Fruit fly (Drosophila melanogaster) whole organism, embryonic: Measurements from ENCODE around the gene Prosbeta6.
A peak's percentile ranks its signal among the peaks of the same experiment; 100 is the strongest.

Source experiments
- Adf1 ChIP-seq: fragments of 200-800 bp; sonication (Bioruptor generic); IDR thresholded peaks from 2 replicates; pipeline ENCODE4 v1.3.6; 2022; ENCODE audit warnings: missing biosample characterization, missing genetic modification characterization
- Awh ChIP-seq: fragments of 200-800 bp; sonication (Bioruptor generic); IDR thresholded peaks from 2 replicates; pipeline ENCODE4, ENCODE4 v1.3.6; 2022; ENCODE audit warnings: missing biosample characterization, missing genetic modification characterization
- CG10321 ChIP-seq: fragments of 200-800 bp; sonication (Bioruptor generic); IDR thresholded peaks from 2 replicates; pipeline ENCODE4 v1.3.6; 2022; ENCODE audit warnings: missing biosample characterization, missing genetic modification characterization
- CG10979 ChIP-seq: fragments of 200-800 bp; sonication (Bioruptor generic); optimal IDR thresholded peaks from 2 replicates; lab custom pipeline; 2018; ENCODE audit warnings: missing biosample characterization, mild to moderate bottlenecking, missing genetic modification characterization, moderate library complexity
- CG12071 ChIP-seq: fragments of 200-800 bp; sonication (Bioruptor generic); optimal IDR thresholded peaks from 3 replicates; lab custom pipeline; 2018; ENCODE audit warnings: missing biosample characterization, mild to moderate bottlenecking, missing genetic modification characterization
- CG13894 ChIP-seq: fragments of 200-800 bp; sonication (Bioruptor generic); optimal IDR thresholded peaks from 3 replicates; lab custom pipeline; 2018; ENCODE audit warnings: missing biosample characterization, mild to moderate bottlenecking, missing genetic modification characterization, moderate library complexity
- CG14860 ChIP-seq: fragments of 200-800 bp; sonication (Bioruptor generic); IDR thresholded peaks from 3 replicates; pipeline ENCODE4 v1.3.6; 2022; ENCODE audit warnings: missing biosample characterization, missing genetic modification characterization; ENCODE audit not compliant: partially characterized antibody
- CG17186 ChIP-seq: fragments of 200-800 bp; sonication (Bioruptor generic); optimal IDR thresholded peaks from 3 replicates; lab custom pipeline; 2017; ENCODE audit warnings: missing biosample characterization, missing genetic modification reagents, missing genetic modification characterization
- CG31441 ChIP-seq: fragments of 200-800 bp; sonication (Bioruptor generic); IDR thresholded peaks from 2 replicates; pipeline ENCODE4 v1.3.6; 2022; ENCODE audit warnings: missing biosample characterization, missing genetic modification characterization
- CG33557 ChIP-seq: fragments of 200-800 bp; sonication (Bioruptor generic); optimal IDR thresholded peaks from 2 replicates; lab custom pipeline; 2019; ENCODE audit warnings: missing biosample characterization, mild to moderate bottlenecking, missing genetic modification characterization, moderate library complexity
- CG3995 ChIP-seq: fragments of 200-800 bp; sonication (Bioruptor generic); optimal IDR thresholded peaks from 3 replicates; lab custom pipeline; 2016; ENCODE audit warnings: missing biosample characterization, missing genetic modification characterization
- CG42726 ChIP-seq: fragments of 200-800 bp; sonication (Bioruptor generic); IDR thresholded peaks from 2 replicates; pipeline ENCODE4 v1.3.6; 2022; ENCODE audit warnings: missing biosample characterization, missing genetic modification characterization; ENCODE audit not compliant: partially characterized antibody
- CG4360 ChIP-seq: fragments of 200-800 bp; sonication (Bioruptor generic); IDR thresholded peaks from 2 replicates; pipeline ENCODE4 v1.3.6; 2022; ENCODE audit warnings: missing biosample characterization, missing genetic modification characterization
- CG5245 ChIP-seq: fragments of 200-800 bp; sonication (Bioruptor generic); optimal IDR thresholded peaks from 3 replicates; lab custom pipeline; 2016; ENCODE audit warnings: missing biosample characterization, missing genetic modification characterization
- CG8281 ChIP-seq: fragments of 200-800 bp; sonication (Bioruptor generic); optimal IDR thresholded peaks from 2 replicates; lab custom pipeline; 2018; ENCODE audit warnings: missing biosample characterization, mild to moderate bottlenecking, missing genetic modification characterization, moderate library complexity
- Gug ChIP-seq: fragments of 200-800 bp; sonication (Bioruptor generic); IDR thresholded peaks from 4 replicates; pipeline ENCODE4 v1.3.6; 2022; ENCODE audit warnings: missing biosample characterization, missing genetic modification characterization
- Hr51 ChIP-seq, 2 experiments: fragments of 200-800 bp; sonication (Bioruptor generic); optimal IDR thresholded peaks; 2 replicates in 1 of 2; 3 replicates in 1 of 2; lab custom pipeline; 2016 to 2018; ENCODE audit warnings: missing biosample characterization in 2 of 2, missing genetic modification characterization in 2 of 2, mild to moderate bottlenecking in 1 of 2, moderate library complexity in 1 of 2
- Oli ChIP-seq: fragments of 200-800 bp; sonication (Bioruptor generic); optimal IDR thresholded peaks from 2 replicates; lab custom pipeline; 2018; ENCODE audit warnings: missing biosample characterization, mild to moderate bottlenecking, missing genetic modification characterization, moderate library complexity
- Pdp1 ChIP-seq, 2 experiments: fragments of 200-800 bp; sonication (Bioruptor generic); optimal IDR thresholded peaks; 3 replicates each; lab custom pipeline; 2016; ENCODE audit warnings: missing biosample characterization in 2 of 2, missing genetic modification characterization in 2 of 2, mild to moderate bottlenecking in 1 of 2, moderate library complexity in 1 of 2
- Poxn ChIP-seq: fragments of 200-800 bp; sonication (Bioruptor generic); IDR thresholded peaks from 2 replicates; pipeline ENCODE4 v1.3.6; 2022; ENCODE audit warnings: missing biosample characterization, missing genetic modification characterization
- Ravus ChIP-seq: fragments of 200-800 bp; sonication (Bioruptor generic); IDR thresholded peaks from 2 replicates; pipeline ENCODE4 v1.3.6; 2022; ENCODE audit warnings: missing biosample characterization, missing genetic modification characterization
- Sin3A ChIP-seq: fragments of >200 bp; optimal IDR thresholded peaks from 2 replicates; lab custom pipeline; 2018
- Sox102F ChIP-seq: fragments of 200-800 bp; sonication (Bioruptor generic); optimal IDR thresholded peaks from 2 replicates; lab custom pipeline; 2018; ENCODE audit warnings: missing biosample characterization, mild to moderate bottlenecking, missing genetic modification characterization, moderate library complexity
- Xrp1 ChIP-seq: fragments of 200-800 bp; sonication (Bioruptor generic); IDR thresholded peaks from 2 replicates; pipeline ENCODE4 v1.3.6; 2022; ENCODE audit warnings: missing biosample characterization, missing genetic modification characterization
- ap ChIP-seq: fragments of 200-800 bp; sonication (Bioruptor generic); IDR thresholded peaks from 2 replicates; pipeline ENCODE4 v1.3.6; 2022; ENCODE audit warnings: missing biosample characterization, missing genetic modification characterization
- bowl ChIP-seq: fragments of 200-800 bp; sonication (Bioruptor generic); IDR thresholded peaks from 2 replicates; pipeline ENCODE4 v1.3.6; 2022; ENCODE audit warnings: missing biosample characterization, missing genetic modification characterization
- bsh ChIP-seq, 2 experiments: fragments of 200-800 bp; sonication (Bioruptor generic); optimal IDR thresholded peaks; 2 replicates each; lab custom pipeline; 2017 to 2018; ENCODE audit warnings: mild to moderate bottlenecking in 2 of 2, missing biosample characterization in 2 of 2, missing genetic modification characterization in 2 of 2, moderate library complexity in 1 of 2
- chm ChIP-seq: fragments of 200-800 bp; sonication (Bioruptor generic); IDR thresholded peaks from 2 replicates; pipeline ENCODE4 v1.3.6; 2022; ENCODE audit warnings: missing biosample characterization, missing genetic modification characterization
- dmrt99B ChIP-seq: fragments of 200-800 bp; sonication (Bioruptor generic); optimal IDR thresholded peaks from 2 replicates; lab custom pipeline; 2018; ENCODE audit warnings: missing biosample characterization, mild to moderate bottlenecking, missing genetic modification characterization, moderate library complexity
- dpn ChIP-seq, 2 experiments: fragments of 200-800 bp; sonication (Bioruptor generic); optimal IDR thresholded peaks; 3 replicates each; lab custom pipeline; 2016; ENCODE audit warnings: missing biosample characterization in 2 of 2, missing genetic modification characterization in 2 of 2
- gem ChIP-seq: fragments of 200-800 bp; sonication (Bioruptor generic); optimal IDR thresholded peaks from 2 replicates; lab custom pipeline; 2019; ENCODE audit warnings: missing biosample characterization, mild to moderate bottlenecking, missing genetic modification characterization, moderate library complexity
- h ChIP-seq: fragments of >200 bp; optimal IDR thresholded peaks from 2 replicates; lab custom pipeline; 2017
- hkb ChIP-seq, 2 experiments: fragments of 200-800 bp in 1 of 2; fragments of >200 bp in 1 of 2; sonication (Bioruptor generic) in 1 of 2; IDR thresholded peaks in 1 of 2; optimal IDR thresholded peaks in 1 of 2; 2 replicates each; pipeline versions ENCODE4 v1.3.6 to Lab custom; 2017 to 2022; ENCODE audit warnings: missing biosample characterization in 1 of 2, missing genetic modification characterization in 1 of 2
- jigr1 ChIP-seq: fragments of 200-800 bp; sonication (Bioruptor generic); IDR thresholded peaks from 3 replicates; pipeline ENCODE4 v1.3.6; 2022; ENCODE audit warnings: missing biosample characterization, missing genetic modification characterization
- jing ChIP-seq: fragments of 200-800 bp; sonication (Bioruptor generic); optimal IDR thresholded peaks from 2 replicates; lab custom pipeline; 2018; ENCODE audit warnings: missing biosample characterization, mild to moderate bottlenecking, missing genetic modification characterization
- lmd ChIP-seq: fragments of 200-800 bp; sonication (Bioruptor generic); IDR thresholded peaks from 2 replicates; pipeline ENCODE4 v1.3.6; 2022; ENCODE audit warnings: missing biosample characterization, missing genetic modification characterization
- nmo ChIP-seq: fragments of 200-800 bp; sonication (Bioruptor generic); optimal IDR thresholded peaks from 2 replicates; lab custom pipeline; 2018; ENCODE audit warnings: missing biosample characterization, mild to moderate bottlenecking, missing genetic modification characterization, moderate library complexity
- phol ChIP-seq: fragments of 200-800 bp; sonication (Bioruptor generic); optimal IDR thresholded peaks from 3 replicates; lab custom pipeline; 2018; ENCODE audit warnings: missing biosample characterization, mild to moderate bottlenecking, missing genetic modification characterization, moderate library complexity
- pum ChIP-seq: fragments of 200-800 bp; sonication (Bioruptor generic); optimal IDR thresholded peaks from 2 replicates; lab custom pipeline; 2016; ENCODE audit warnings: missing biosample characterization, missing genetic modification characterization
- row ChIP-seq: fragments of 200-800 bp; sonication (Bioruptor generic); IDR thresholded peaks from 3 replicates; pipeline ENCODE4 v1.3.6; 2022; ENCODE audit warnings: missing biosample characterization, missing genetic modification characterization
- sens ChIP-seq: fragments of 200-800 bp; sonication (Bioruptor generic); peaks from one replicate; lab custom pipeline; 2016; ENCODE audit warnings: missing biosample characterization, missing genetic modification characterization
- seq ChIP-seq: fragments of 200-800 bp; sonication (Bioruptor generic); IDR thresholded peaks from 2 replicates; pipeline ENCODE4 v1.3.6; 2022; ENCODE audit warnings: missing biosample characterization, missing genetic modification characterization
- sr ChIP-seq: fragments of 200-800 bp; sonication (Bioruptor generic); IDR thresholded peaks from 3 replicates; pipeline ENCODE4 v1.3.6; 2022; ENCODE audit warnings: missing biosample characterization, missing genetic modification characterization
- zen ChIP-seq: fragments of 200-800 bp; sonication (Bioruptor generic); optimal IDR thresholded peaks from 3 replicates; lab custom pipeline; 2018; ENCODE audit warnings: missing biosample characterization, mild to moderate bottlenecking, missing genetic modification characterization, moderate library complexity
- zfh2 ChIP-seq: fragments of 200-800 bp; sonication (Bioruptor generic); optimal IDR thresholded peaks from 2 replicates; lab custom pipeline; 2016; ENCODE audit warnings: missing biosample characterization, missing genetic modification characterization

Prosbeta6 gene

DNA sequence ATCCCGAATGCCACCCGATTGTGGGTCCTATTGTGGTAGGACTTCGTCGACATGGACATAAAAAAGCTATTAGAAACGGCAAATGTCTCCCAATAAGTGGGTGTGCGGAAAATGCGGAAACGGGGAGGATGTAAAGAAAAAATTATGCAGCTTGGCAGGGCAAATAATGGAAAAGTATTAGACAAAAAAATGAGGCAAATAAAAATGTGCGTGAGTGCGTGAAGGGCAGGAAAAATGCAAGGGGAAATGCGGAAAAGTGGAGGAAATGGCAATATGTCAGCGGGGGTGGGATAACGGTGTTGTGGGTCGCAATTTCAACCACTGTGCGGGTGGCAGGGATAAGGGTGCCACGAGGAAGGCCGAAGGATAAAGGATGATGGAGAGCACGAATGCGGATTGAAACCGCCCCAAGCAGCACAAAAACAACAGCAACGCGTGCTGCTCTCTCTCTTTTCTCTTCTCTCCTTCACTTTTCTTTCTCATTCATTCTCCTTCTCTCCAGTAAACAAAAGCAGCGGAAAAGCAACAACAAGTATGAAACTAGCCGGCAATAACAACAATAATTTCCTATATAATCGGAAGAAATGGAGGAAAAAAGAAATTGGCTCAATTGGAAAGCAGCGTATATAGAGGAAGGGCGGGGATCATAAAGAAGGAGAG is 35.2 kb upstream of the Prosbeta6 start (continued):
- TF ChIP-seq hkb (optimal IDR thresholded peaks at IDR 0.05; lab: Kevin White, UChicago) (no peak), hkb (GFP tag; IDR thresholded peaks at IDR 0.05; lab: Robert Waterston, UW) (0 out of 2 replicates have a peak, but pooled peaks have one; percentile 26), CG4360 (GFP tag; lab: Robert Waterston, UW) (peak; percentile 81), jing (GFP tag; lab: Kevin White, UChicago) (no peak), bowl (GFP tag; lab: Robert Waterston, UW) (0 out of 2 replicates have a peak, but pooled peaks have one; percentile 22), seq (GFP tag; lab: Robert Waterston, UW) (peak; percentile 66; the same call in 1 of the 2 replicates)
- TF ChIP-seq, all 482 proteins: peak for 16

DNA sequence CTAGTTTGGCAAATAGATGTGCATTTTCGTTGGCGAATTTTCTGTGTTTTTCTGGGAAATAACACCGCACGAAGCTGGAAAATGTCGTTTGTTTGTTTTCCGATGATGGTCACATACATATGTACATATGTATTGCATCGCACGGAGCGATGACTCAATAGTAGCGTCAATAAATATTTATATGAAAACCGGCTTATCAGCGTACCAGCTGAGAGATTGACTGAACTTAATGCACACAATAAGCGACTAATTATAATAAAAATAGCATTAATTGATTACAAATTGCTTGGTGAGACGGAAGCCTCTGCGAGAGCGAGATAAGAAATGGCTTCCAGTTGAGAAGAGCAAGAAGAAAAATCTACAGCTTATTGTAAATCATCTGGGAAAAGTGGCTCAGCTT is 34.3 kb upstream of the Prosbeta6 start:
- TF ChIP-seq chm (GFP tag; lab: Robert Waterston, UW): peak; percentile 55; the same call in 1 of the 2 replicates
- TF ChIP-seq h (lab: Kevin White, UChicago): no peak
- TF ChIP-seq sens (GFP tag; lab: Kevin White, UChicago): peak; percentile 76
- TF ChIP-seq Pdp1 (GFP tag; optimal IDR thresholded peaks at IDR 0.05; lab: Kevin White, UChicago): peak in 1 of 2 experiments; percentile 11
- peak; percentile 49 for TF ChIP-seq CG8281 (tag; lab: Kevin White, UChicago)
- 0 out of 2 replicates have a peak, but pooled peaks have one; percentile 30 for TF ChIP-seq Awh (GFP tag; lab: Robert Waterston, UW)
- TF ChIP-seq, all 482 proteins: peak for 5

DNA sequence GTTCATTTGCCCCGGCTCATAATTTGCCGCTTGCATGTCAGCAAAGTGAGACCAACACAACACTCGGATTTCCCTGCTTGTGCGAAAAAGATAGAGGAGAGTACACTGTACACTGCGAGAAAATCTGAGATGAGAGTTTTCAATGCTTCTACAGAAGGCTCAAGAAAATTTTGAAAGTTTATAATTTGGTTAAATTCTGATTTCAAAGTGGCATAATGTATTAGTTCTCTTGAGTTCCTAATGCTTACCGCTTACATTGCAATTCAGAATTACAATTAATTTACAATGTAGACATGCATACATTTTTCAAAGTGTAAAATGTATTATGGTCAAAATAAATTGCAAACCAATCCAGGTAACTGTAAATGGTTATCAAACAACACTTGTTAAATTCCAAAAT is 32.7 kb upstream of the Prosbeta6 start:
- 0 out of 2 replicates have a peak, but pooled peaks have one; percentile 27 for TF ChIP-seq CG42726
- TF ChIP-seq CG10979 (tag; lab: Kevin White, UChicago): peak; percentile 51
- TF ChIP-seq CG3995: no peak
- no peak for TF ChIP-seq CG12071
- TF ChIP-seq Sin3A (lab: Kevin White, UChicago): no peak
- no peak for TF ChIP-seq nmo
- no peak for TF ChIP-seq sr
- peak; percentile 27 for TF ChIP-seq zen (tag; lab: Kevin White, UChicago)
- TF ChIP-seq Xrp1 (GFP tag; lab: Robert Waterston, UW): peak; percentile 49; the same call in 1 of the 2 replicates
- TF ChIP-seq Poxn: no peak
- TF ChIP-seq Ravus (GFP tag; lab: Robert Waterston, UW): no peak
- no peak for TF ChIP-seq CG13894 (tag; lab: Kevin White, UChicago)
- peak; percentile 28 for TF ChIP-seq gem
- peak; percentile 86 for TF ChIP-seq sens (GFP tag; lab: Kevin White, UChicago)
- peak; percentile 5 for TF ChIP-seq Oli (tag; lab: Kevin White, UChicago)
- no peak for TF ChIP-seq CG33557
- TF ChIP-seq CG14860 (GFP tag; lab: Robert Waterston, UW): no peak
- TF ChIP-seq lmd (GFP tag; lab: Robert Waterston, UW): no peak
- TF ChIP-seq seq (GFP tag; lab: Robert Waterston, UW): no peak
- no peak for TF ChIP-seq CG17186
- TF ChIP-seq row: peak; percentile 28; the same call in 2 of the 3 replicates
- no peak for TF ChIP-seq CG10321
- peak in 1 of 2 experiments; percentile 2 for TF ChIP-seq dpn (GFP tag; optimal IDR thresholded peaks at IDR 0.05; lab: Kevin White, UChicago)
- TF ChIP-seq Gug (GFP tag; lab: Robert Waterston, UW): no peak
- TF ChIP-seq CG5245 (GFP tag; lab: Kevin White, UChicago): no peak
- peak; percentile 51 for TF ChIP-seq phol (tag; lab: Kevin White, UChicago)
- no peak for TF ChIP-seq zfh2
- peak; percentile 2 for TF ChIP-seq pum (GFP tag; lab: Kevin White, UChicago)
- peak; percentile 22 for TF ChIP-seq Sox102F (GFP tag; lab: Kevin White, UChicago)
- TF ChIP-seq jigr1 (GFP tag; lab: Robert Waterston, UW): no peak
- peak in 1 of 2 experiments; percentile 16 for TF ChIP-seq bsh (GFP tag; optimal IDR thresholded peaks at IDR 0.05; lab: Kevin White, UChicago)
- 0 out of 2 replicates have a peak, but pooled peaks have one; percentile 31 for TF ChIP-seq CG31441 (GFP tag; lab: Robert Waterston, UW)
- TF ChIP-seq dmrt99B (tag; lab: Kevin White, UChicago): peak; percentile 8
- no peak for TF ChIP-seq ap (GFP tag; lab: Robert Waterston, UW)
- TF ChIP-seq Adf1 (GFP tag; lab: Robert Waterston, UW): no peak
- TF ChIP-seq Hr51 (GFP tag; optimal IDR thresholded peaks at IDR 0.05; lab: Kevin White, UChicago): peak in 1 of 2 experiments; percentile 12
